Fruit fly (Drosophila melanogaster): ENCODE measurements around the gene CG15468.

The CG15468 gene

dm6 chrX:4939788-4940441 lies 21.0 kb downstream of the CG15468 start (continued):
- TF ChIP-seq zf30C (GFP tag; optimal IDR thresholded peaks at IDR 0.05), result peak; percentile 35
- TF ChIP-seq CG6254 (GFP tag; optimal IDR thresholded peaks at IDR 0.05), result peak; percentile 93
- no peak for TF ChIP-seq tna (GFP tag; IDR thresholded peaks at IDR 0.05; ENCODE audit: partially characterized antibody)
- peak; percentile 93 for TF ChIP-seq CG10462 (GFP tag; optimal IDR thresholded peaks at IDR 0.05)
- TF ChIP-seq chm (GFP tag; IDR thresholded peaks at IDR 0.05), result peak; percentile 97
- peak; percentile 89 for TF ChIP-seq CG6813 (GFP tag; optimal IDR thresholded peaks at IDR 0.05)
- no peak for TF ChIP-seq CG42726 (GFP tag; IDR thresholded peaks at IDR 0.05; ENCODE audit: partially characterized antibody)
- TF ChIP-seq CG13624 (GFP tag; optimal IDR thresholded peaks at IDR 0.05), result peak; percentile 86
- peak; percentile 96 for TF ChIP-seq CG2712 (tag; optimal IDR thresholded peaks at IDR 0.05)
- no peak; the same call in 2 of the 3 replicates for TF ChIP-seq CG11560 (tag; IDR thresholded peaks at IDR 0.05)
- TF ChIP-seq wek (GFP tag; optimal IDR thresholded peaks at IDR 0.05), result peak; percentile 95
- no peak for TF ChIP-seq CG13287 (GFP tag; IDR thresholded peaks at IDR 0.05; ENCODE audit: partially characterized antibody)
- peak; percentile 85 for TF ChIP-seq CG11398 (GFP tag; optimal IDR thresholded peaks at IDR 0.05)
- TF ChIP-seq CG15696 (tag; optimal IDR thresholded peaks at IDR 0.05), result peak; percentile 98
- peak; percentile 100 for TF ChIP-seq sens (GFP tag)
- TF ChIP-seq bowl (GFP tag; IDR thresholded peaks at IDR 0.05), result peak; percentile 94
- peak; percentile 99 for TF ChIP-seq ci (GFP tag; IDR thresholded peaks at IDR 0.05)
- TF ChIP-seq amos (GFP tag; IDR thresholded peaks at IDR 0.05; ENCODE audit: partially characterized antibody), result no peak
- peak; percentile 48 for TF ChIP-seq schlank (tag; optimal IDR thresholded peaks at IDR 0.05)
- peak; percentile 75 for TF ChIP-seq Hey (tag; optimal IDR thresholded peaks at IDR 0.05)
- peak; percentile 96 for TF ChIP-seq lmd (GFP tag; IDR thresholded peaks at IDR 0.05)
- TF ChIP-seq lbe (GFP tag; optimal IDR thresholded peaks at IDR 0.05), result peak; percentile 82
- peak; percentile 92 for TF ChIP-seq HmgZ (tag; optimal IDR thresholded peaks at IDR 0.05)
- peak; percentile 80 for TF ChIP-seq CG9932 (GFP tag; IDR thresholded peaks at IDR 0.05)
- peak; percentile 95 for TF ChIP-seq phol (tag; optimal IDR thresholded peaks at IDR 0.05)
- peak; percentile 86 for TF ChIP-seq crc (GFP tag; optimal IDR thresholded peaks at IDR 0.05)
- TF ChIP-seq jing (GFP tag; optimal IDR thresholded peaks at IDR 0.05), result peak; percentile 96
- TF ChIP-seq hth (optimal IDR thresholded peaks at IDR 0.05), result no peak
- peak; percentile 97 for TF ChIP-seq Optix (GFP tag; IDR thresholded peaks at IDR 0.05)
- TF ChIP-seq CG18011 (GFP tag; optimal IDR thresholded peaks at IDR 0.05), result peak; percentile 68
- TF ChIP-seq Hr39 (optimal IDR thresholded peaks at IDR 0.05), result no peak
- TF ChIP-seq Hand (GFP tag; optimal IDR thresholded peaks at IDR 0.05), result peak; percentile 43
- peak; percentile 94 for TF ChIP-seq aop (GFP tag; IDR thresholded peaks at IDR 0.05)
- TF ChIP-seq vfl (GFP tag; optimal IDR thresholded peaks at IDR 0.05), result peak; percentile 66
- TF ChIP-seq eve (GFP tag; optimal IDR thresholded peaks at IDR 0.05), result peak; percentile 64 to 98
- TF ChIP-seq al (GFP tag; IDR thresholded peaks at IDR 0.05), result peak; percentile 75
- TF ChIP-seq Lim3 (GFP tag; IDR thresholded peaks at IDR 0.05), result peak; percentile 87
- TF ChIP-seq CG7556 (GFP tag; optimal IDR thresholded peaks at IDR 0.05), result peak; percentile 90
- no peak for TF ChIP-seq Dp (GFP tag; optimal IDR thresholded peaks at IDR 0.05)
- peak; percentile 92 for TF ChIP-seq wor (GFP tag; IDR thresholded peaks at IDR 0.05)
- no peak for TF ChIP-seq D (optimal IDR thresholded peaks at IDR 0.05)
- TF ChIP-seq D (GFP tag; optimal IDR thresholded peaks at IDR 0.05), result peak; percentile 94
- peak; percentile 95 for TF ChIP-seq CG5953 (GFP tag; IDR thresholded peaks at IDR 0.05)
- TF ChIP-seq CG12299 (tag; optimal IDR thresholded peaks at IDR 0.05), result peak; percentile 84
- peak; percentile 91 for TF ChIP-seq slp2 (GFP tag; optimal IDR thresholded peaks at IDR 0.05)
- TF ChIP-seq en (GFP tag; optimal IDR thresholded peaks at IDR 0.05), result peak; percentile 86
- peak; percentile 86 for TF ChIP-seq CG18599 (GFP tag; optimal IDR thresholded peaks at IDR 0.05)

All from whole organism, embryonic.